Worm (Caenorhabditis elegans): Measurements from ENCODE around the gene sams-4.

DNA sequence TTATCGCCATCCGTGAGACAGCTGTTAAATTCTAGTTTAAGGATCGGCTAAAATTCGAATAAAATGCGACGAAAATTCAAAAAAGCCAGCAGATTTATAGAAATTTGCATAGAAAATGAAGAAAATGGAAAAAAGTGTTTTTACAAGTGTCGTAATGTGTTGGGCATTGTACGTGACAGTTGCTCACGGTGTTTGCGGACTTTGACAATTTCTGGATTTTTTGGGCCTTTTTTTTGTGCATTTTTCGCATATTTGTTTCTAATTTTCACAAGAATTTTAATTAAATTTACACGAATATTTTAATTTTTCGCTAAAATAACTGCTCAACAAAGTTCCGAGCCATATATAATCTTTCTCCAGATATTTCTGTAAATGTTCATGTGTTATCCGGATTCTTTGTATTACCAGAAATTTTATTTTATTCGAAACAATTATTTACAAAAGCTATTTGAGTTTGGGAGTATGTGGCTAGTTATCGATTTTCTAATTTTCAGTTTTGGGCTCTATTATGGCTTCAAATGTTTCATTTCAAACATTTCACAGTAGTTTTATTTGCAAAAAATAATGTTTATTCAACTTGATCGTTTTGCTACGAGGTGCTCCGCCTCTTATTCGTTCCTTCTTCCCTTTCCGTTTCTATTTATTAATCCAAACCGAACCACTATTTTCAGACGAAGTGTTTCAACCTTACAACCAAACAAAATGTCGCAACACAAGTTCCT lies 2.0 kb upstream of the sams-4 start, which contains the start of gene sams-3:
- peak; percentile 70 to 73 for TF ChIP-seq lsy-2 (tag; optimal IDR thresholded peaks at IDR 0.05)
- TF ChIP-seq dpl-1 (GFP tag; optimal IDR thresholded peaks at IDR 0.05) = peak; percentile 26 to 68 (median 67)
- no peak for TF ChIP-seq unc-62 (GFP tag; optimal IDR thresholded peaks at IDR 0.05)
- TF ChIP-seq pag-3 (tag; optimal IDR thresholded peaks at IDR 0.05; ENCODE audit: borderline replicate concordance, insufficient read depth) = no peak
- peak; percentile 29 for TF ChIP-seq mep-1 (tag; optimal IDR thresholded peaks at IDR 0.05)
- TF ChIP-seq ceh-88 (GFP tag; IDR thresholded peaks at IDR 0.05) = no peak
- no peak for TF ChIP-seq fkh-4 (tag; optimal IDR thresholded peaks at IDR 0.05; ENCODE audit: borderline replicate concordance)
- TF ChIP-seq rnt-1 (tag; optimal IDR thresholded peaks at IDR 0.05) = peak; percentile 51
